Fruit fly (Drosophila melanogaster) whole organism, adult: ENCODE measurements around the gene GMF.

Source experiments
- CG11617 ChIP-seq: fragments of 200-800 bp; sonication (Bioruptor generic); optimal IDR thresholded peaks from 2 replicates; lab custom pipeline; 2017; ENCODE audit warnings: mild to moderate bottlenecking, missing biosample characterization, missing genetic modification reagents, missing genetic modification characterization
- CG12768 ChIP-seq: fragments of 200-800 bp; sonication (Bioruptor generic); optimal IDR thresholded peaks from 2 replicates; lab custom pipeline; 2017; ENCODE audit warnings: missing biosample characterization, missing genetic modification characterization, mild to moderate bottlenecking, moderate library complexity, missing genetic modification reagents
- CG14711 ChIP-seq: fragments of 200-800 bp; sonication (Bioruptor generic); optimal IDR thresholded peaks from 2 replicates; lab custom pipeline; 2018; ENCODE audit warnings: missing biosample characterization, mild to moderate bottlenecking, missing genetic modification characterization, moderate library complexity
- CG1620 ChIP-seq: fragments of 200-800 bp; sonication (Bioruptor generic); optimal IDR thresholded peaks from 2 replicates; lab custom pipeline; 2016; ENCODE audit warnings: missing biosample characterization, missing genetic modification characterization
- CG33017 ChIP-seq: fragments of 200-800 bp; sonication (Bioruptor generic); optimal IDR thresholded peaks from 2 replicates; lab custom pipeline; 2018; ENCODE audit warnings: missing biosample characterization, mild to moderate bottlenecking, missing genetic modification characterization, moderate library complexity
- CG5204 ChIP-seq: fragments of 200-800 bp; sonication (Bioruptor generic); optimal IDR thresholded peaks from 2 replicates; lab custom pipeline; 2016; ENCODE audit warnings: missing biosample characterization, missing genetic modification characterization
- CG7045 ChIP-seq: fragments of 200-800 bp; sonication (Bioruptor generic); optimal IDR thresholded peaks from 2 replicates; lab custom pipeline; 2017; ENCODE audit warnings: missing biosample characterization, mild to moderate bottlenecking, missing genetic modification characterization
- CG7101 ChIP-seq: fragments of 200-800 bp; sonication (Bioruptor generic); optimal IDR thresholded peaks from 2 replicates; lab custom pipeline; 2018; ENCODE audit warnings: missing biosample characterization, mild to moderate bottlenecking, missing genetic modification characterization, moderate library complexity
- Clk ChIP-seq: fragments of 200-800 bp; sonication (Bioruptor generic); optimal IDR thresholded peaks from 2 replicates; lab custom pipeline; 2017; ENCODE audit warnings: missing biosample characterization, missing genetic modification characterization
- Crg-1 ChIP-seq: fragments of 200-800 bp; sonication (Bioruptor generic); optimal IDR thresholded peaks from 2 replicates; lab custom pipeline; 2016; ENCODE audit warnings: missing biosample characterization, missing genetic modification characterization
- Hr96 ChIP-seq: fragments of 200-800 bp; sonication (Bioruptor generic); optimal IDR thresholded peaks from 2 replicates; lab custom pipeline; 2016; ENCODE audit warnings: missing biosample characterization, missing genetic modification characterization
- Mnt ChIP-seq: fragments of 200-800 bp; sonication (Bioruptor generic); optimal IDR thresholded peaks from 2 replicates; lab custom pipeline; 2016; ENCODE audit warnings: missing biosample characterization, mild to moderate bottlenecking, missing genetic modification characterization
- bab1 ChIP-seq: fragments of 200-800 bp; sonication (Bioruptor generic); optimal IDR thresholded peaks from 3 replicates; lab custom pipeline; 2019; ENCODE audit warnings: missing biosample characterization, mild to moderate bottlenecking, missing genetic modification characterization, moderate library complexity
- cic ChIP-seq: fragments of 200-800 bp; sonication (Bioruptor generic); optimal IDR thresholded peaks from 2 replicates; lab custom pipeline; 2017; ENCODE audit warnings: missing biosample characterization, mild to moderate bottlenecking, missing genetic modification characterization, moderate library complexity
- cnc ChIP-seq, 2 experiments: fragments of >200 bp; optimal IDR thresholded peaks; 2 replicates each; lab custom pipeline; 2017
- kay ChIP-seq: fragments of 200-800 bp; sonication (Bioruptor generic); peaks from one replicate; lab custom pipeline; 2016; ENCODE audit warnings: missing biosample characterization, missing genetic modification characterization, borderline replicate concordance
- ovo ChIP-seq: fragments of 200-800 bp; sonication (Bioruptor generic); optimal IDR thresholded peaks from 2 replicates; lab custom pipeline; 2016; ENCODE audit warnings: missing biosample characterization, missing genetic modification characterization
- pad ChIP-seq: fragments of 200-800 bp; sonication (Bioruptor generic); optimal IDR thresholded peaks from 3 replicates; lab custom pipeline; 2017; ENCODE audit warnings: missing biosample characterization, missing genetic modification characterization, mild to moderate bottlenecking, moderate library complexity, missing genetic modification reagents
- tj ChIP-seq: fragments of 200-800 bp; sonication (Bioruptor generic); optimal IDR thresholded peaks from 3 replicates; lab custom pipeline; 2017; ENCODE audit warnings: missing biosample characterization, mild to moderate bottlenecking, missing genetic modification characterization, moderate library complexity
- toe ChIP-seq: fragments of 200-800 bp; sonication (Bioruptor generic); optimal IDR thresholded peaks from 2 replicates; lab custom pipeline; 2016; ENCODE audit warnings: missing biosample characterization, missing genetic modification characterization

The GMF gene

dm6 chr2L:16285692-16286359 is 16.9 kb downstream of the GMF start:
- TF ChIP-seq Hr96 (GFP tag; lab: Kevin White, UChicago) (no peak), ovo (GFP tag; lab: Kevin White, UChicago) (no peak), Crg-1 (GFP tag; lab: Kevin White, UChicago) (no peak), toe (peak; percentile 22), CG5204 (peak; percentile 45), CG7101 (tag; lab: Kevin White, UChicago) (peak; percentile 83), pad (GFP tag; lab: Kevin White, UChicago) (no peak), CG7045 (peak; percentile 35), CG1620 (GFP tag; lab: Kevin White, UChicago) (peak; percentile 30), Mnt (peak; percentile 21), bab1 (peak; percentile 62), Clk (GFP tag; lab: Kevin White, UChicago) (peak; percentile 54), tj (no peak), kay (GFP tag; lab: Kevin White, UChicago) (peak; percentile 90), cnc (optimal IDR thresholded peaks at IDR 0.05; lab: Kevin White, UChicago) (no peak), cic (GFP tag; lab: Kevin White, UChicago) (no peak), CG14711 (tag; lab: Kevin White, UChicago) (peak; percentile 86), CG11617 (GFP tag; lab: Kevin White, UChicago) (no peak), CG12768 (GFP tag; lab: Kevin White, UChicago) (peak; percentile 6), CG33017 (tag; lab: Kevin White, UChicago) (peak; percentile 86)

- TF ChIP-seq Crg-1 (GFP tag; lab: Kevin White, UChicago): peak; percentile 54
- TF ChIP-seq Clk (GFP tag; lab: Kevin White, UChicago): peak; percentile 62
- TF ChIP-seq kay (GFP tag; lab: Kevin White, UChicago): peak; percentile 97
- TF ChIP-seq toe: no peak
- TF ChIP-seq CG11617 (GFP tag; lab: Kevin White, UChicago): peak; percentile 53
- peak; percentile 81 for TF ChIP-seq CG12768 (GFP tag; lab: Kevin White, UChicago)
- TF ChIP-seq CG14711 (tag; lab: Kevin White, UChicago): peak; percentile 57
- TF ChIP-seq Mnt: peak; percentile 94
- TF ChIP-seq ovo (GFP tag; lab: Kevin White, UChicago): peak; percentile 25
- peak; percentile 100 for TF ChIP-seq cic (GFP tag; lab: Kevin White, UChicago)
- peak; percentile 77 for TF ChIP-seq CG5204
- peak; percentile 42 for TF ChIP-seq tj
- TF ChIP-seq Hr96 (GFP tag; lab: Kevin White, UChicago): peak; percentile 15
- peak; percentile 76 for TF ChIP-seq bab1
- TF ChIP-seq CG7101 (tag; lab: Kevin White, UChicago): peak; percentile 70
- peak; percentile 72 for TF ChIP-seq CG7045
- no peak for TF ChIP-seq cnc (optimal IDR thresholded peaks at IDR 0.05; lab: Kevin White, UChicago)
- TF ChIP-seq CG1620 (GFP tag; lab: Kevin White, UChicago): peak; percentile 22
- TF ChIP-seq CG33017 (tag; lab: Kevin White, UChicago): peak; percentile 79
- TF ChIP-seq pad (GFP tag; lab: Kevin White, UChicago): peak; percentile 100
These were observed 18.2 kb downstream of the GMF start for dm6 chr2L:16284306-16285299.

- no peak for TF ChIP-seq Mnt
- TF ChIP-seq Clk (GFP tag; lab: Kevin White, UChicago): no peak
- TF ChIP-seq tj: peak; percentile 80
- TF ChIP-seq kay (GFP tag; lab: Kevin White, UChicago): peak; percentile 43
- no peak for TF ChIP-seq CG14711 (tag; lab: Kevin White, UChicago)
These were observed 19.9 kb downstream of the GMF start for dm6 chr2L:16282856-16283255.

dm6 chr2L:16282077-16282471 is 20.7 kb downstream of the GMF start:
- no peak for TF ChIP-seq Clk (GFP tag; lab: Kevin White, UChicago)
- no peak for TF ChIP-seq CG14711 (tag; lab: Kevin White, UChicago)
- no peak for TF ChIP-seq bab1
- TF ChIP-seq CG1620 (GFP tag; lab: Kevin White, UChicago): no peak
- no peak for TF ChIP-seq CG11617 (GFP tag; lab: Kevin White, UChicago)
- no peak for TF ChIP-seq ovo (GFP tag; lab: Kevin White, UChicago)
- no peak for TF ChIP-seq cnc (optimal IDR thresholded peaks at IDR 0.05; lab: Kevin White, UChicago)
- TF ChIP-seq CG7101 (tag; lab: Kevin White, UChicago): no peak
- TF ChIP-seq pad (GFP tag; lab: Kevin White, UChicago): no peak
- TF ChIP-seq cic (GFP tag; lab: Kevin White, UChicago): no peak
- TF ChIP-seq CG12768 (GFP tag; lab: Kevin White, UChicago): no peak
- TF ChIP-seq Crg-1 (GFP tag; lab: Kevin White, UChicago): no peak
- TF ChIP-seq tj: no peak
- TF ChIP-seq CG5204: no peak
- TF ChIP-seq Hr96 (GFP tag; lab: Kevin White, UChicago): no peak
- no peak for TF ChIP-seq kay (GFP tag; lab: Kevin White, UChicago)

- TF ChIP-seq bab1: no peak
- no peak for TF ChIP-seq CG12768 (GFP tag; lab: Kevin White, UChicago)
- TF ChIP-seq CG11617 (GFP tag; lab: Kevin White, UChicago): no peak
- no peak for TF ChIP-seq Clk (GFP tag; lab: Kevin White, UChicago)
- no peak for TF ChIP-seq pad (GFP tag; lab: Kevin White, UChicago)
These were observed 21.2 kb downstream of the GMF start for dm6 chr2L:16281419-16282076.
